Fruit fly (Drosophila melanogaster): Measurements from ENCODE around the gene CG7083.
A peak's percentile ranks its signal among the peaks of the same experiment; 100 is the strongest.

The CG7083 gene

dm6 chr3L:8360643-8361110, 20.1 kb downstream of the CG7083 start, which contains the start of gene Idh (continued):
- peak; percentile 41 for TF ChIP-seq CG2678 (tag; optimal IDR thresholded peaks at IDR 0.05)
- peak; percentile 65 for TF ChIP-seq CG34224 (GFP tag; IDR thresholded peaks at IDR 0.05; ENCODE audit: partially characterized antibody)
- peak; percentile 65 for TF ChIP-seq bbx (GFP tag; IDR thresholded peaks at IDR 0.05; ENCODE audit: partially characterized antibody)
- no peak for TF ChIP-seq CG4282 (GFP tag; optimal IDR thresholded peaks at IDR 0.05)
- peak; percentile 24 for TF ChIP-seq CG12659 (GFP tag; optimal IDR thresholded peaks at IDR 0.05)
- peak; percentile 20 for TF ChIP-seq grau (tag; optimal IDR thresholded peaks at IDR 0.05)
- peak; percentile 78 for TF ChIP-seq sens (GFP tag)
- TF ChIP-seq ato (GFP tag; IDR thresholded peaks at IDR 0.05; ENCODE audit: partially characterized antibody): 0 out of 2 replicates have a peak, but pooled peaks have one; percentile 17
- TF ChIP-seq Sox102F (GFP tag; optimal IDR thresholded peaks at IDR 0.05): peak; percentile 30
- TF ChIP-seq gce (GFP tag; IDR thresholded peaks at IDR 0.05): 0 out of 3 replicates have a peak, but pooled peaks have one; percentile 34
- TF ChIP-seq Aef1 (GFP tag; IDR thresholded peaks at IDR 0.05): 0 out of 3 replicates have a peak, but pooled peaks have one; percentile 15
- TF ChIP-seq nom (GFP tag; optimal IDR thresholded peaks at IDR 0.05): peak; percentile 55
- TF ChIP-seq CG34376 (GFP tag; optimal IDR thresholded peaks at IDR 0.05): peak; percentile 96
- TF ChIP-seq ken (GFP tag; IDR thresholded peaks at IDR 0.05): peak; percentile 38; the same call in 1 of the 3 replicates
- TF ChIP-seq CG8290 (GFP tag; optimal IDR thresholded peaks at IDR 0.05): no peak
- TF ChIP-seq CG8290 (tag; optimal IDR thresholded peaks at IDR 0.05): peak in 1 of 2 experiments; percentile 73
- TF ChIP-seq CG11247 (GFP tag; IDR thresholded peaks at IDR 0.05): 0 out of 2 replicates have a peak, but pooled peaks have one; percentile 14
- TF ChIP-seq CG18262 (tag; optimal IDR thresholded peaks at IDR 0.05): no peak
- 0 out of 2 replicates have a peak, but pooled peaks have one; percentile 32 for TF ChIP-seq NFAT (GFP tag; IDR thresholded peaks at IDR 0.05)
- no peak for TF ChIP-seq CG6689 (GFP tag; IDR thresholded peaks at IDR 0.05)
- TF ChIP-seq Med (GFP tag): peak; percentile 92
- peak; percentile 17 for TF ChIP-seq Meics (GFP tag; optimal IDR thresholded peaks at IDR 0.05)
- peak; percentile 65 for TF ChIP-seq pzg (GFP tag; optimal IDR thresholded peaks at IDR 0.05)
- TF ChIP-seq Atf6 (GFP tag; IDR thresholded peaks at IDR 0.05): peak; percentile 47; the same call in 1 of the 2 replicates
- TF ChIP-seq hbn (GFP tag; IDR thresholded peaks at IDR 0.05; ENCODE audit: partially characterized antibody): peak; percentile 48; the same call in 1 of the 2 replicates
- peak; percentile 31 for TF ChIP-seq NfI (GFP tag; optimal IDR thresholded peaks at IDR 0.05)
- peak; percentile 61 for TF ChIP-seq Bgb (GFP tag; IDR thresholded peaks at IDR 0.05; ENCODE audit: partially characterized antibody)
- TF ChIP-seq CG7928 (GFP tag; optimal IDR thresholded peaks at IDR 0.05): no peak
- TF ChIP-seq HHEX (GFP tag; optimal IDR thresholded peaks at IDR 0.05): peak; percentile 12
- TF ChIP-seq grn (GFP tag; optimal IDR thresholded peaks at IDR 0.05): peak; percentile 54
- no peak for TF ChIP-seq gfzf (GFP tag; optimal IDR thresholded peaks at IDR 0.05)
- peak; percentile 74 for TF ChIP-seq CG13287 (GFP tag; IDR thresholded peaks at IDR 0.05; ENCODE audit: partially characterized antibody)
- TF ChIP-seq D19A (tag; optimal IDR thresholded peaks at IDR 0.05): no peak
- TF ChIP-seq Hey (tag; optimal IDR thresholded peaks at IDR 0.05): peak; percentile 42
- TF ChIP-seq CG7987 (GFP tag; optimal IDR thresholded peaks at IDR 0.05): peak; percentile 27
- TF ChIP-seq CG16863 (GFP tag; optimal IDR thresholded peaks at IDR 0.05): no peak
- peak; percentile 41 for TF ChIP-seq CG12071 (GFP tag; optimal IDR thresholded peaks at IDR 0.05)
- no peak for TF ChIP-seq Oaz (GFP tag; IDR thresholded peaks at IDR 0.05)
- TF ChIP-seq vvl (GFP tag; IDR thresholded peaks at IDR 0.05): peak; percentile 52; the same call in 1 of the 2 replicates
- peak; percentile 52 for TF ChIP-seq Hmr (GFP tag; optimal IDR thresholded peaks at IDR 0.05)
- TF ChIP-seq Sry-δ (GFP tag; optimal IDR thresholded peaks at IDR 0.05): peak; percentile 13
- peak; percentile 61 for TF ChIP-seq unc-4 (GFP tag; IDR thresholded peaks at IDR 0.05; ENCODE audit: partially characterized antibody)
- peak; percentile 2 for TF ChIP-seq CG1603 (tag; optimal IDR thresholded peaks at IDR 0.05)
- TF ChIP-seq CG8944 (GFP tag; optimal IDR thresholded peaks at IDR 0.05): no peak
- no peak for TF ChIP-seq CG15696 (tag; optimal IDR thresholded peaks at IDR 0.05)
- peak; percentile 89 for TF ChIP-seq kni (GFP tag; optimal IDR thresholded peaks at IDR 0.05)
- TF ChIP-seq Pdp1 (GFP tag; optimal IDR thresholded peaks at IDR 0.05): peak in 1 of 2 experiments; percentile 100
- TF ChIP-seq pita (GFP tag; optimal IDR thresholded peaks at IDR 0.05): no peak
- TF ChIP-seq CG11093 (GFP tag; IDR thresholded peaks at IDR 0.05): no peak

All from whole organism, embryonic.